Worm (Caenorhabditis elegans): ENCODE results near the gene glb-31.
A peak's percentile ranks its signal among the peaks of the same experiment; 100 is the strongest.

The glb-31 gene

ce11 chrII:1326689-1327088 is 25.2 kb upstream of the glb-31 start, which contains the start of gene jip-1:
Gene jip-1, plus strand, starts transcription at chrII:1326989.
- no peak for TF ChIP-seq ceh-20 (GFP tag; IDR thresholded peaks at IDR 0.05)
- TF ChIP-seq lin-29 (GFP tag; IDR thresholded peaks at IDR 0.05), result no peak
- no peak for TF ChIP-seq nhr-76 (tag; optimal IDR thresholded peaks at IDR 0.05)
- TF ChIP-seq Y5F2A.4 (GFP tag; optimal IDR thresholded peaks at IDR 0.05), result no peak
- no peak for TF ChIP-seq lin-38 (GFP tag; IDR thresholded peaks at IDR 0.05)
- TF ChIP-seq aha-1 (tag), result no peak
- no peak for TF ChIP-seq fkh-10 (GFP tag; optimal IDR thresholded peaks at IDR 0.05)
- no peak for TF ChIP-seq nhr-11 (tag; optimal IDR thresholded peaks at IDR 0.05)

ce11 chrII:1325604-1326003 is 24.1 kb upstream of the glb-31 start:
- TF ChIP-seq vab-7 (GFP tag; IDR thresholded peaks at IDR 0.05) (no peak), F26F4.8 (GFP tag; conservative IDR thresholded peaks at IDR 0.05) (no peak), nhr-11 (tag; optimal IDR thresholded peaks at IDR 0.05) (no peak), fkh-10 (GFP tag; optimal IDR thresholded peaks at IDR 0.05) (no peak), D1046.2 (GFP tag; IDR thresholded peaks at IDR 0.05) (no peak), nhr-237 (tag; optimal IDR thresholded peaks at IDR 0.05) (no peak), snpc-4 (tag; optimal IDR thresholded peaks at IDR 0.05) (no peak), aha-1 (tag) (no peak), madf-5 (GFP tag; IDR thresholded peaks at IDR 0.05) (no peak), mes-2 (tag; optimal IDR thresholded peaks at IDR 0.05; ENCODE audit: poor library complexity, severe bottlenecking) (no peak), duxl-1 (tag; optimal IDR thresholded peaks at IDR 0.05; ENCODE audit: poor library complexity) (no peak), R02D3.7 (tag; optimal IDR thresholded peaks at IDR 0.05) (no peak), egl-27 (tag; optimal IDR thresholded peaks at IDR 0.05) (no peak), unc-62 (GFP tag; optimal IDR thresholded peaks at IDR 0.05 in 1 of 2) (no peak), unc-62 (tag; optimal IDR thresholded peaks at IDR 0.05) (no peak), mxl-2 (GFP tag; conservative IDR thresholded peaks at IDR 0.05) (no peak), ceh-32 (tag; optimal IDR thresholded peaks at IDR 0.05; ENCODE audit: poor library complexity) (no peak), hmg-1.1 (GFP tag; IDR thresholded peaks at IDR 0.05) (no peak), ztf-7 (tag; optimal IDR thresholded peaks at IDR 0.05) (no peak), zip-11 (GFP tag; IDR thresholded peaks at IDR 0.05) (no peak), lin-13 (GFP tag; optimal IDR thresholded peaks at IDR 0.05) (no peak)

- TF ChIP-seq nhr-102 (tag; optimal IDR thresholded peaks at IDR 0.05) (no peak), ces-1 (GFP tag; optimal IDR thresholded peaks at IDR 0.05) (peak; percentile 9), daf-12 (tag; optimal IDR thresholded peaks at IDR 0.05) (no peak), Y5F2A.4 (GFP tag; optimal IDR thresholded peaks at IDR 0.05) (no peak), daf-16 (GFP tag; optimal IDR thresholded peaks at IDR 0.05) (no peak), daf-16 (tag; optimal IDR thresholded peaks at IDR 0.05) (no peak), nhr-237 (tag; optimal IDR thresholded peaks at IDR 0.05) (no peak), madf-9 (GFP tag; conservative IDR thresholded peaks at IDR 0.05) (no peak)
These were observed 22.6 kb upstream of the glb-31 start for ce11 chrII:1324017-1324416.

DNA sequence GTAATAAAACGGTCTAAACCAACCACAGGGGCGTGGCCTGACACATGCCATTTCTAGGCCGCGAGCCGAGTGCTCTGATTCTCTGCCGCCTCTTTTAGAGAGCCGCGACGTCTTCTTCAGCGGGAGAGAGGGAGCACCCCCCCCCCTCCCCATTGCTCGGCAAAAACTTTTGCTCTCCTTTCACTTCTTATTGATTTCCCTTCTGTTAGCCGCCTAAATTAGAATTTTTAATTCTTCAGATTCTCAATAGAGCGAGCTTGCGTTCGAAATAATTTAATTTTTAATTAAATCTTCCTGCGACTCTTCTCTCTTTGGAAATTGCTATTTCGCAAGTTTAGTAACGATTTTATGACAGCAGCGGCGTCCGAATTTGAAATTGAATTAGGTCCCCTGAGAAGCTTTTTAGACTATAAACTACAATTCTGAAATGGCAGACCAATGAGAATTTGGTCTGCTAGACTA is 21.8 kb upstream of the glb-31 start:
- TF ChIP-seq mdl-1 (tag; optimal IDR thresholded peaks at IDR 0.05) (no peak), hlh-11 (tag; optimal IDR thresholded peaks at IDR 0.05) (peak; percentile 37), dpl-1 (GFP tag; optimal IDR thresholded peaks at IDR 0.05) (peak; percentile 26), lim-7 (GFP tag; IDR thresholded peaks at IDR 0.05) (0 out of 2 replicates have a peak, but pooled peaks have one; percentile 4), Y48G9A.11 (GFP tag; IDR thresholded peaks at IDR 0.05) (0 out of 2 replicates have a peak, but pooled peaks have one; percentile 10), lsy-2 (tag; optimal IDR thresholded peaks at IDR 0.05) (peak in 1 of 2 experiments; percentile 58), daf-16 (GFP tag; optimal IDR thresholded peaks at IDR 0.05) (peak in 1 of 2 experiments; percentile 1), daf-16 (tag; optimal IDR thresholded peaks at IDR 0.05) (no peak), tag-97 (GFP tag; IDR thresholded peaks at IDR 0.05) (no peak), fkh-10 (GFP tag; optimal IDR thresholded peaks at IDR 0.05) (no peak), ces-1 (GFP tag; optimal IDR thresholded peaks at IDR 0.05) (peak; percentile 77), ZK546.5 (tag; optimal IDR thresholded peaks at IDR 0.05) (peak in 1 of 2 experiments; percentile 29), set-16 (GFP tag; IDR thresholded peaks at IDR 0.05) (peak; percentile 91), ZK337.2 (GFP tag; IDR thresholded peaks at IDR 0.05) (0 out of 2 replicates have a peak, but pooled peaks have one; percentile 8), aha-1 (tag) (peak; percentile 94), hif-1 (tag; optimal IDR thresholded peaks at IDR 0.05) (peak in 1 of 2 experiments; percentile 12), F49E8.2 (tag; optimal IDR thresholded peaks at IDR 0.05; ENCODE audit: borderline replicate concordance) (peak; percentile 80), pha-4 (GFP tag; IDR thresholded peaks at IDR 0.05) (peak; percentile 20; the same call in 1 of the 2 replicates), pha-4 (tag; optimal IDR thresholded peaks at IDR 0.05) (no peak), saeg-2 (GFP tag; IDR thresholded peaks at IDR 0.05) (no peak)
